Worm (Caenorhabditis elegans) whole organism, L2 larva: Measurements from ENCODE around the gene xnd-1.

Source experiments
- aly-2 ChIP-seq: fragments of 150-350 bp; optimal IDR thresholded peaks from 2 replicates; lab custom pipeline; 2014; ENCODE audit warnings: missing biosample characterization, missing genetic modification characterization
- nhr-21 ChIP-seq: fragments of 150-350 bp; optimal IDR thresholded peaks from 2 replicates; lab custom pipeline; 2014; ENCODE audit warnings: missing biosample characterization, missing genetic modification characterization
- nhr-6 ChIP-seq: fragments of 150-350 bp; optimal IDR thresholded peaks from 2 replicates; lab custom pipeline; 2014; ENCODE audit warnings: missing biosample characterization, missing genetic modification characterization

The xnd-1 gene

ce11 chrIII:5656941-5657340 is 52.7 kb downstream of the xnd-1 start, which contains the start of gene sdz-21:
TSS of gene sdz-21 (minus strand) at chrIII:5657041.
- TF ChIP-seq aly-2 (no peak), nhr-6 (no peak), nhr-21 (tag; lab: Kevin White, UChicago) (no peak)
